Fruit fly (Drosophila melanogaster) ovary, adult (tissue): ENCODE measurements around the gene Obp73a.

Experiments
- CG17801 ChIP-seq: fragments of 200-800 bp; optimal IDR thresholded peaks from 2 replicates; lab custom pipeline; 2019; ENCODE audit warnings: missing biosample characterization, mild to moderate bottlenecking, missing genetic modification characterization, moderate library complexity; ENCODE audit not compliant: partially characterized antibody

Gene Obp73a

dm6 chr3L:16985578-16985977 is 41.4 kb downstream of the Obp73a start:
- no peak for TF ChIP-seq CG17801 (GFP tag; lab: Kevin White, UChicago)

- no peak for TF ChIP-seq CG17801 (GFP tag; lab: Kevin White, UChicago)
These were observed 42.2 kb downstream of the Obp73a start for dm6 chr3L:16986062-16987013.

- TF ChIP-seq CG17801 (GFP tag; lab: Kevin White, UChicago) = no peak
These were observed 43.2 kb downstream of the Obp73a start for dm6 chr3L:16987347-16987746.

dm6 chr3L:16988526-16988925 is 44.4 kb downstream of the Obp73a start:
- TF ChIP-seq CG17801 (GFP tag; lab: Kevin White, UChicago) = no peak

- TF ChIP-seq CG17801 (GFP tag; lab: Kevin White, UChicago) = no peak
These were observed 45.0 kb downstream of the Obp73a start for dm6 chr3L:16989169-16989568.

dm6 chr3L:16994805-16995204 is 50.6 kb downstream of the Obp73a start:
- TF ChIP-seq CG17801 (GFP tag; lab: Kevin White, UChicago) = no peak

dm6 chr3L:17000289-17000688 is 56.1 kb downstream of the Obp73a start:
- TF ChIP-seq CG17801 (GFP tag; lab: Kevin White, UChicago) = peak; percentile 33

dm6 chr3L:17001055-17001454 is 56.9 kb downstream of the Obp73a start:
- no peak for TF ChIP-seq CG17801 (GFP tag; lab: Kevin White, UChicago)

dm6 chr3L:17002140-17002849 is 58.1 kb downstream of the Obp73a start:
- no peak for TF ChIP-seq CG17801 (GFP tag; lab: Kevin White, UChicago)

dm6 chr3L:17003251-17004171 is 59.4 kb downstream of the Obp73a start:
- TF ChIP-seq CG17801 (GFP tag; lab: Kevin White, UChicago) = peak; percentile 29

- no peak for TF ChIP-seq CG17801 (GFP tag; lab: Kevin White, UChicago)
These were observed 60.1 kb downstream of the Obp73a start for dm6 chr3L:17004218-17004759.
